Worm (Caenorhabditis elegans) whole organism, L4/young adult: ENCODE measurements around the gene str-230.

Experiments used
- W03F9.2 ChIP-seq: fragments of 150-350 bp; optimal IDR thresholded peaks from 2 replicates; lab custom pipeline; 2014; ENCODE audit warnings: missing biosample characterization, missing genetic modification characterization
- dao-5 ChIP-seq: sonication (generic microtip); optimal IDR thresholded peaks from 2 replicates; lab custom pipeline; 2016; ENCODE audit warnings: missing genotype, missing genetic modification characterization, moderate library complexity, missing compliant biosample characterization
- him-1 ChIP-seq: sonication (generic microtip); optimal IDR thresholded peaks from 2 replicates; lab custom pipeline; 2016; ENCODE audit warnings: missing genotype, missing genetic modification reagents, missing genetic modification characterization, missing compliant biosample characterization

DNA sequence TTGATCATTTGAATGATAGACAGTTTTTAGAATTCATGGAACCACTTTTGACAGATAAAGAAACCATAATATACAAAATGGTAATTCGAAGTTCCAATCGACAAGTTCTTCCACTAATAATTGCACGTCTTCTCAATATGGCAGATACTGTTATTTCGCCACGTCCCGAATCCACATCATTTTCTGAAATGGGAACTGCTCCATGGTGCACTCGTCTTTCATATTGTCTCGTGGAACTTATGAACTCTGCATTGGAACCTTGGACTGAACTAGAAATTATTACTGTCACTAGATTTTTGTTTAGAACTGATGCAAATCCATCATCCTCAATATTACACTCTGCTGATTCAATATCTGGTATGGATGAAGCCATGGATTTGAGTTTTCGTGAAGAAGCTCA, 23.5 kb downstream of the str-230 start:
- TF ChIP-seq him-1, result no peak
- TF ChIP-seq dao-5 (tag; lab: Kevin White, UChicago), result no peak
- TF ChIP-seq W03F9.2 (tag; lab: Kevin White, UChicago), result no peak
